Fruit fly (Drosophila melanogaster): ENCODE data around the gene CG42446.
A peak's percentile ranks its signal among the peaks of the same experiment; 100 is the strongest.

CG42446 gene

dm6 chr3R:16349111-16349655, 10.7 kb downstream of the CG42446 start, which contains the start of the genes CG14879 and Manf (continued):
- TF ChIP-seq Doc3 (GFP tag; IDR thresholded peaks at IDR 0.05; ENCODE audit: partially characterized antibody) = peak; percentile 40; the same call in 2 of the 3 replicates
- peak; percentile 86 for TF ChIP-seq pzg (GFP tag; optimal IDR thresholded peaks at IDR 0.05)
- TF ChIP-seq cwo (GFP tag; optimal IDR thresholded peaks at IDR 0.05) = peak; percentile 31
- peak in 1 of 2 experiments; percentile 1 for TF ChIP-seq Trl (optimal IDR thresholded peaks at IDR 0.05)
- TF ChIP-seq Trl (GFP tag; optimal IDR thresholded peaks at IDR 0.05) = no peak
- no peak for TF ChIP-seq cad (GFP tag; optimal IDR thresholded peaks at IDR 0.05)
- no peak for TF ChIP-seq Doc2 (GFP tag; IDR thresholded peaks at IDR 0.05)
- no peak for TF ChIP-seq run (tag; optimal IDR thresholded peaks at IDR 0.05)
- TF ChIP-seq CG17186 (GFP tag; optimal IDR thresholded peaks at IDR 0.05) = peak; percentile 38
- no peak for TF ChIP-seq CG7987 (GFP tag; optimal IDR thresholded peaks at IDR 0.05)
- no peak for TF ChIP-seq CG18476 (GFP tag; optimal IDR thresholded peaks at IDR 0.05)
- TF ChIP-seq CG18011 (GFP tag; optimal IDR thresholded peaks at IDR 0.05) = no peak
- no peak for TF ChIP-seq h (optimal IDR thresholded peaks at IDR 0.05)
- no peak for TF ChIP-seq pb (GFP tag; optimal IDR thresholded peaks at IDR 0.05)
- no peak for TF ChIP-seq jumu (GFP tag; optimal IDR thresholded peaks at IDR 0.05)
- no peak for TF ChIP-seq CG10462 (GFP tag; optimal IDR thresholded peaks at IDR 0.05)
- TF ChIP-seq CHES-1-like (GFP tag; optimal IDR thresholded peaks at IDR 0.05) = peak; percentile 10
- peak; percentile 60; the same call in 1 of the 2 replicates for TF ChIP-seq amos (GFP tag; IDR thresholded peaks at IDR 0.05; ENCODE audit: partially characterized antibody)
- no peak for TF ChIP-seq CG31365 (tag; optimal IDR thresholded peaks at IDR 0.05)
- peak; percentile 72 for TF ChIP-seq YL-1 (GFP tag; optimal IDR thresholded peaks at IDR 0.05)
- TF ChIP-seq grau (tag; optimal IDR thresholded peaks at IDR 0.05) = peak; percentile 21
- TF ChIP-seq CG1024 (GFP tag; IDR thresholded peaks at IDR 0.05) = no peak
- TF ChIP-seq Pdp1 (GFP tag; optimal IDR thresholded peaks at IDR 0.05) = peak in 1 of 2 experiments; percentile 26
- TF ChIP-seq mam (GFP tag; optimal IDR thresholded peaks at IDR 0.05) = no peak
- TF ChIP-seq CG12155 (GFP tag; optimal IDR thresholded peaks at IDR 0.05) = no peak
- no peak for TF ChIP-seq Ets65A (GFP tag)
- TF ChIP-seq tio (GFP tag; optimal IDR thresholded peaks at IDR 0.05) = no peak
- TF ChIP-seq Med (GFP tag) = peak; percentile 84
- TF ChIP-seq grn (GFP tag; optimal IDR thresholded peaks at IDR 0.05) = no peak
- TF ChIP-seq Hr39 (optimal IDR thresholded peaks at IDR 0.05) = no peak
- TF ChIP-seq al (GFP tag; IDR thresholded peaks at IDR 0.05) = no peak
- TF ChIP-seq CG31441 (GFP tag; IDR thresholded peaks at IDR 0.05) = no peak
- TF ChIP-seq CG6765 (GFP tag; optimal IDR thresholded peaks at IDR 0.05) = no peak
- no peak for TF ChIP-seq CG12744 (GFP tag; optimal IDR thresholded peaks at IDR 0.05)
- TF ChIP-seq CG15514 (GFP tag; optimal IDR thresholded peaks at IDR 0.05) = peak; percentile 77
- TF ChIP-seq CG17359 (tag; optimal IDR thresholded peaks at IDR 0.05) = no peak
- peak; percentile 30; the same call in 1 of the 2 replicates for TF ChIP-seq rib (GFP tag; IDR thresholded peaks at IDR 0.05)
- TF ChIP-seq ftz-f1 (GFP tag; optimal IDR thresholded peaks at IDR 0.05) = no peak
- TF ChIP-seq CG8290 (GFP tag; optimal IDR thresholded peaks at IDR 0.05) = no peak
- TF ChIP-seq CG8290 (tag; optimal IDR thresholded peaks at IDR 0.05) = peak in 1 of 2 experiments; percentile 56
- no peak for TF ChIP-seq CG43689 (GFP tag; IDR thresholded peaks at IDR 0.05)
- peak; percentile 25 for TF ChIP-seq CG4617 (GFP tag; optimal IDR thresholded peaks at IDR 0.05; ENCODE audit: borderline replicate concordance)
- TF ChIP-seq ham (GFP tag; IDR thresholded peaks at IDR 0.05) = no peak
- peak; percentile 42 for TF ChIP-seq lab (GFP tag; optimal IDR thresholded peaks at IDR 0.05)
- no peak for TF ChIP-seq CG8944 (GFP tag; optimal IDR thresholded peaks at IDR 0.05)
- no peak for TF ChIP-seq Usf (GFP tag; optimal IDR thresholded peaks at IDR 0.05)
- no peak for TF ChIP-seq Max (GFP tag; optimal IDR thresholded peaks at IDR 0.05)
- peak; percentile 51 for TF ChIP-seq MBD-R2 (GFP tag; IDR thresholded peaks at IDR 0.05)
- no peak for TF ChIP-seq Dip2 (GFP tag; IDR thresholded peaks at IDR 0.05)
- TF ChIP-seq CG9727 (GFP tag; optimal IDR thresholded peaks at IDR 0.05) = peak; percentile 19
- no peak for TF ChIP-seq tup (GFP tag; optimal IDR thresholded peaks at IDR 0.05)
- TF ChIP-seq NFAT (GFP tag; IDR thresholded peaks at IDR 0.05) = no peak
